Fruit fly (Drosophila melanogaster): ENCODE data around the gene CG17110.
A peak's percentile ranks its signal among the peaks of the same experiment; 100 is the strongest.

CG17110 gene

dm6 chr3R:23091586-23092228 lies at the start of gene CG17110, which contains the start of gene CG6726:
TSS of gene CG17110 (plus strand) at chr3R:23091724.
TSS of gene CG6726 (plus strand) at chr3R:23091724.
- TF ChIP-seq Hr83 (GFP tag; optimal IDR thresholded peaks at IDR 0.05; ENCODE audit: poor library complexity, severe bottlenecking), result peak; percentile 8
- TF ChIP-seq CrebA (GFP tag; optimal IDR thresholded peaks at IDR 0.05; ENCODE audit: borderline replicate concordance), result no peak
- TF ChIP-seq Hnf4 (GFP tag; optimal IDR thresholded peaks at IDR 0.05), result no peak
- TF ChIP-seq Myc (optimal IDR thresholded peaks at IDR 0.05), result peak; percentile 26
- TF ChIP-seq dmrt93B (GFP tag; optimal IDR thresholded peaks at IDR 0.05), result no peak
- TF ChIP-seq Vsx2 (GFP tag; optimal IDR thresholded peaks at IDR 0.05; ENCODE audit: partially characterized antibody), result peak; percentile 84
- TF ChIP-seq rgr (GFP tag; optimal IDR thresholded peaks at IDR 0.05), result peak; percentile 26

- TF ChIP-seq Sp1 (GFP tag; optimal IDR thresholded peaks at IDR 0.05) (no peak), Jra (GFP tag; optimal IDR thresholded peaks at IDR 0.05) (no peak), Mio (GFP tag; optimal IDR thresholded peaks at IDR 0.05) (no peak), dsf (GFP tag; optimal IDR thresholded peaks at IDR 0.05; ENCODE audit: borderline replicate concordance) (no peak), dl (GFP tag; optimal IDR thresholded peaks at IDR 0.05; ENCODE audit: insufficient read depth in 1 of 2, partially characterized antibody in 2 of 2) (no peak), br (GFP tag; optimal IDR thresholded peaks at IDR 0.05) (no peak), usp (GFP tag; optimal IDR thresholded peaks at IDR 0.05) (no peak), CG9705 (GFP tag; optimal IDR thresholded peaks at IDR 0.05) (no peak), CG32264 (GFP tag; optimal IDR thresholded peaks at IDR 0.05) (no peak), sv (GFP tag; optimal IDR thresholded peaks at IDR 0.05) (no peak), Hr78 (GFP tag; optimal IDR thresholded peaks at IDR 0.05) (no peak), fru (GFP tag; optimal IDR thresholded peaks at IDR 0.05) (no peak), Rel (GFP tag; optimal IDR thresholded peaks at IDR 0.05) (no peak), Rel (tag; optimal IDR thresholded peaks at IDR 0.05) (no peak), woc (GFP tag; optimal IDR thresholded peaks at IDR 0.05) (no peak), psq (GFP tag; optimal IDR thresholded peaks at IDR 0.05) (no peak), Vsx2 (GFP tag; optimal IDR thresholded peaks at IDR 0.05; ENCODE audit: partially characterized antibody) (no peak), h (GFP tag; optimal IDR thresholded peaks at IDR 0.05) (no peak), Hnf4 (GFP tag; optimal IDR thresholded peaks at IDR 0.05) (no peak), HLH106 (tag; optimal IDR thresholded peaks at IDR 0.05) (no peak), foxo (GFP tag; optimal IDR thresholded peaks at IDR 0.05) (no peak)
Measured at dm6 chr3R:23041941-23042340, 49.6 kb upstream of the CG17110 start, which contains the start of gene CG13838. TSS of gene CG13838 (plus strand) at chr3R:23042241.

DNA sequence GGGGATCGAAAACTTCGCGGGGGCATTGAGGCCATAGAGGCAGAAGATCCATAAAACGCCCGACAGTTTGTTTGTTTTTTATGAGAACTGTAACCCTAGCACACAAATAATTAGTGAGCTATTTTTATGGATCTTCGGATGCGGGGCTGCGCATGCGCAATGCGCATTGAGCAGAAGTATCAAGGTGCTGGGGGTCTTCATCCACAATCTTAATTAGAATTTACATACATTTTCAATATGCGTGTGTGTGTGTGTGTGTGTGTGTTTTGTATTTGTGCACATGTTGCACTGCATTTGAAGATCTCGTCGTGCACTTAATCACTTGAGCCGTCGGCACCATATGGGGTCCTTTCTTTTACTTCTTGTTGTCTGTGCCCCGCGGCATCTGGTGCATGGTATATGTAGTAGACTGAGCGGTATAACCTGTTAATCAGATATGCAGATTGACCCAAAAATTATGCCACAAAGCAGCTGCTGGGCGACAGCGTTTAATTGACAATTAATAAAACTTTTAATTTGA lies 48.7 kb upstream of the CG17110 start:
- no peak for TF ChIP-seq Hr83 (GFP tag; optimal IDR thresholded peaks at IDR 0.05; ENCODE audit: poor library complexity, severe bottlenecking)
- TF ChIP-seq Abd-B (GFP tag; optimal IDR thresholded peaks at IDR 0.05), result no peak

- TF ChIP-seq dsf (GFP tag; optimal IDR thresholded peaks at IDR 0.05; ENCODE audit: borderline replicate concordance), result no peak
- TF ChIP-seq sage (GFP tag; optimal IDR thresholded peaks at IDR 0.05), result no peak
- TF ChIP-seq fru (GFP tag; optimal IDR thresholded peaks at IDR 0.05), result no peak
- no peak for TF ChIP-seq tai (GFP tag; optimal IDR thresholded peaks at IDR 0.05)
- TF ChIP-seq Rel (GFP tag; optimal IDR thresholded peaks at IDR 0.05), result no peak
- TF ChIP-seq Rel (tag; optimal IDR thresholded peaks at IDR 0.05), result no peak
- no peak for TF ChIP-seq Abd-B (GFP tag; optimal IDR thresholded peaks at IDR 0.05)
- no peak for TF ChIP-seq sv (GFP tag; optimal IDR thresholded peaks at IDR 0.05)
- no peak for TF ChIP-seq h (GFP tag; optimal IDR thresholded peaks at IDR 0.05)
- TF ChIP-seq jim (GFP tag; optimal IDR thresholded peaks at IDR 0.05), result no peak
- TF ChIP-seq Dif (GFP tag; optimal IDR thresholded peaks at IDR 0.05; ENCODE audit: partially characterized antibody), result no peak
- TF ChIP-seq HLH106 (tag; optimal IDR thresholded peaks at IDR 0.05), result no peak
- TF ChIP-seq N (GFP tag; optimal IDR thresholded peaks at IDR 0.05), result no peak
- no peak for TF ChIP-seq Dfd (GFP tag; optimal IDR thresholded peaks at IDR 0.05)
- no peak for TF ChIP-seq woc (GFP tag; optimal IDR thresholded peaks at IDR 0.05)
Measured at dm6 chr3R:23043690-23044089, 47.8 kb upstream of the CG17110 start, which contains the start of gene CG13837. TSS of gene CG13837 (plus strand) at chr3R:23043990.

Data from whole organism, wandering third instar larva.